Fruit fly (Drosophila melanogaster) whole organism, wandering third instar larva: Measurements from ENCODE around the gene Rab14.

ENCODE experiments used
- Abd-B ChIP-seq: fragments of >200 bp; optimal IDR thresholded peaks from 2 replicates; lab custom pipeline; 2017; ENCODE audit warnings: missing biosample characterization, missing genetic modification characterization
- CG9705 ChIP-seq: fragments of 200-800 bp; sonication (Bioruptor generic); optimal IDR thresholded peaks from 2 replicates; lab custom pipeline; 2018; ENCODE audit warnings: missing biosample characterization, mild to moderate bottlenecking, missing genetic modification characterization
- CrebA ChIP-seq: fragments of 200-800 bp; sonication (Bioruptor generic); optimal IDR thresholded peaks from 2 replicates; lab custom pipeline; 2016; ENCODE audit warnings: missing biosample characterization, mild to moderate bottlenecking, missing genetic modification characterization, borderline replicate concordance
- Dfd ChIP-seq: fragments of >200 bp; optimal IDR thresholded peaks from 2 replicates; lab custom pipeline; 2017; ENCODE audit warnings: missing biosample characterization, missing genetic modification characterization
- Dif ChIP-seq: fragments of 200-275, 200-300 bp; sonication (Bioruptor generic); optimal IDR thresholded peaks from 2 replicates; lab custom pipeline; 2018; ENCODE audit warnings: missing biosample characterization, missing genetic modification characterization; ENCODE audit not compliant: partially characterized antibody
- GATAd ChIP-seq: sonication (Bioruptor generic); optimal IDR thresholded peaks from 2 replicates; lab custom pipeline; 2016; ENCODE audit warnings: missing biosample characterization, missing genetic modification characterization
- Hr78 ChIP-seq: fragments of >200 bp; optimal IDR thresholded peaks from 2 replicates; lab custom pipeline; 2017; ENCODE audit warnings: missing biosample characterization, missing genetic modification characterization
- Hr83 ChIP-seq: fragments of 200-300 bp; sonication (Bioruptor generic); optimal IDR thresholded peaks from 2 replicates; lab custom pipeline; 2016; ENCODE audit warnings: missing biosample characterization, mild to moderate bottlenecking, missing genetic modification characterization, moderate library complexity; ENCODE audit not compliant: poor library complexity, severe bottlenecking
- Jra ChIP-seq: sonication (Bioruptor generic); optimal IDR thresholded peaks from 2 replicates; lab custom pipeline; 2016; ENCODE audit warnings: missing biosample characterization, missing genetic modification characterization
- Mio ChIP-seq: sonication (Bioruptor generic); optimal IDR thresholded peaks from 2 replicates; lab custom pipeline; 2016; ENCODE audit warnings: missing biosample characterization, missing genetic modification characterization
- Myc ChIP-seq: fragments of >200 bp; optimal IDR thresholded peaks from 2 replicates; lab custom pipeline; 2017
- N ChIP-seq: fragments of >200 bp; optimal IDR thresholded peaks from 2 replicates; lab custom pipeline; 2018; ENCODE audit warnings: missing biosample characterization, missing external identifiers, missing genetic modification characterization
- OdsH ChIP-seq: fragments of 200-800 bp; sonication (Bioruptor generic); optimal IDR thresholded peaks from 2 replicates; lab custom pipeline; 2016; ENCODE audit warnings: missing biosample characterization, mild to moderate bottlenecking, missing genetic modification characterization
- Sp1 ChIP-seq: fragments of 200-800 bp; sonication (Bioruptor generic); optimal IDR thresholded peaks from 3 replicates; lab custom pipeline; 2019; ENCODE audit warnings: missing biosample characterization, mild to moderate bottlenecking, missing genetic modification characterization, moderate library complexity
- Vsx2 ChIP-seq: fragments of 200-300, 225-300 bp; sonication (Bioruptor generic); optimal IDR thresholded peaks from 2 replicates; lab custom pipeline; 2018; ENCODE audit warnings: missing biosample characterization, missing genetic modification characterization; ENCODE audit not compliant: partially characterized antibody
- br ChIP-seq: fragments of 200-800 bp; sonication (Bioruptor generic); optimal IDR thresholded peaks from 2 replicates; lab custom pipeline; 2016; ENCODE audit warnings: missing biosample characterization, missing genetic modification characterization
- brk ChIP-seq: fragments of 200-800 bp; sonication (Bioruptor generic); optimal IDR thresholded peaks from 2 replicates; lab custom pipeline; 2016; ENCODE audit warnings: missing biosample characterization, mild to moderate bottlenecking, missing genetic modification characterization
- dl ChIP-seq, 2 experiments: fragments of 175-275, 200-275 bp in 1 of 2; fragments of 200-275 bp in 1 of 2; sonication (Bioruptor generic); optimal IDR thresholded peaks; lab custom pipeline; 2018; ENCODE audit warnings: mild to moderate bottlenecking in 2 of 2, missing biosample characterization in 2 of 2, missing genetic modification characterization in 2 of 2, moderate library complexity in 2 of 2; ENCODE audit not compliant: partially characterized antibody in 2 of 2, insufficient read depth in 1 of 2
- dmrt93B ChIP-seq: fragments of 200-800 bp; sonication (Bioruptor generic); optimal IDR thresholded peaks from 2 replicates; lab custom pipeline; 2018; ENCODE audit warnings: missing biosample characterization, mild to moderate bottlenecking, missing genetic modification characterization
- dsf ChIP-seq: sonication (Bioruptor generic); optimal IDR thresholded peaks from 2 replicates; lab custom pipeline; 2016; ENCODE audit warnings: missing biosample characterization, missing genetic modification characterization, borderline replicate concordance
- ey ChIP-seq: fragments of 200-800 bp; sonication (Bioruptor generic); optimal IDR thresholded peaks from 2 replicates; lab custom pipeline; 2016; ENCODE audit warnings: missing biosample characterization, missing genetic modification characterization
- h ChIP-seq: fragments of 200-800 bp; sonication (Bioruptor generic); optimal IDR thresholded peaks from 3 replicates; lab custom pipeline; 2016; ENCODE audit warnings: missing biosample characterization, mild to moderate bottlenecking, missing genetic modification characterization
- lola ChIP-seq: fragments of >200 bp; optimal IDR thresholded peaks from 2 replicates; lab custom pipeline; 2017; ENCODE audit warnings: missing biosample characterization, missing genetic modification characterization
- pan ChIP-seq: fragments of >200 bp; optimal IDR thresholded peaks from 2 replicates; lab custom pipeline; 2017
- sage ChIP-seq: fragments of 200-800 bp; sonication (Bioruptor generic); optimal IDR thresholded peaks from 2 replicates; lab custom pipeline; 2016; ENCODE audit warnings: missing biosample characterization, mild to moderate bottlenecking, missing genetic modification characterization
- sv ChIP-seq: fragments of 200-800 bp; sonication (Bioruptor generic); optimal IDR thresholded peaks from 3 replicates; lab custom pipeline; 2016; ENCODE audit warnings: missing biosample characterization, missing genetic modification characterization
- tai ChIP-seq: sonication (Bioruptor generic); optimal IDR thresholded peaks from 2 replicates; lab custom pipeline; 2016; ENCODE audit warnings: missing biosample characterization, missing genetic modification characterization
- woc ChIP-seq: sonication (Bioruptor generic); optimal IDR thresholded peaks from 2 replicates; lab custom pipeline; 2016; ENCODE audit warnings: missing biosample characterization, mild to moderate bottlenecking, missing genetic modification characterization

The Rab14 gene

dm6 chr2L:14319005-14319404 is 35.9 kb upstream of the Rab14 start:
- TF ChIP-seq ey (GFP tag; lab: Kevin White, UChicago) (no peak), N (GFP tag; lab: Kevin White, UChicago) (no peak), dsf (GFP tag; lab: Kevin White, UChicago) (no peak)

dm6 chr2L:14333965-14334364 is 21.0 kb upstream of the Rab14 start, which contains the start of gene CG33090:
CG33090 (plus strand) TSS chr2L:14334158.
- TF ChIP-seq sage (peak; percentile 15), Myc (lab: Kevin White, UChicago) (peak; percentile 47), pan (lab: Kevin White, UChicago) (no peak), Dif (GFP tag; lab: Kevin White, UChicago) (no peak), Sp1 (GFP tag; lab: Kevin White, UChicago) (no peak), brk (GFP tag; lab: Kevin White, UChicago) (no peak)

dm6 chr2L:14336311-14336836 is 18.6 kb upstream of the Rab14 start:
- no peak for TF ChIP-seq Dif (GFP tag; lab: Kevin White, UChicago)
- TF ChIP-seq Hr78 (GFP tag; lab: Kevin White, UChicago), result no peak
- no peak for TF ChIP-seq Abd-B (GFP tag; lab: Kevin White, UChicago)
- no peak for TF ChIP-seq dsf (GFP tag; lab: Kevin White, UChicago)
- no peak for TF ChIP-seq N (GFP tag; lab: Kevin White, UChicago)
- no peak for TF ChIP-seq GATAd

- TF ChIP-seq OdsH (GFP tag; lab: Kevin White, UChicago), result no peak
- TF ChIP-seq lola (GFP tag; lab: Kevin White, UChicago), result no peak
- TF ChIP-seq N (GFP tag; lab: Kevin White, UChicago), result no peak
- TF ChIP-seq Mio (GFP tag; lab: Kevin White, UChicago), result no peak
- TF ChIP-seq Jra (GFP tag; lab: Kevin White, UChicago), result no peak
- no peak for TF ChIP-seq GATAd
- TF ChIP-seq Dfd, result no peak
- TF ChIP-seq Sp1 (GFP tag; lab: Kevin White, UChicago), result no peak
- no peak for TF ChIP-seq dsf (GFP tag; lab: Kevin White, UChicago)
- TF ChIP-seq Myc (lab: Kevin White, UChicago), result no peak
- TF ChIP-seq br (GFP tag; lab: Kevin White, UChicago), result no peak
- no peak for TF ChIP-seq brk (GFP tag; lab: Kevin White, UChicago)
- TF ChIP-seq tai (GFP tag; lab: Kevin White, UChicago), result no peak
- no peak for TF ChIP-seq Vsx2 (GFP tag; lab: Kevin White, UChicago)
- TF ChIP-seq dmrt93B (GFP tag; lab: Kevin White, UChicago), result no peak
- TF ChIP-seq sage, result no peak
- TF ChIP-seq h (GFP tag; lab: Kevin White, UChicago), result no peak
- TF ChIP-seq, all 38 proteins: peak for 0
Observed at dm6 chr2L:14337940-14338339, 17.0 kb upstream of the Rab14 start, which contains the start of gene CG15286. CG15286 (plus strand) TSS chr2L:14338240.

dm6 chr2L:14340964-14341363 is 14.0 kb upstream of the Rab14 start:
- no peak for TF ChIP-seq pan (lab: Kevin White, UChicago)
- TF ChIP-seq CrebA (GFP tag; lab: Kevin White, UChicago), result no peak
- TF ChIP-seq Vsx2 (GFP tag; lab: Kevin White, UChicago), result no peak
- TF ChIP-seq brk (GFP tag; lab: Kevin White, UChicago), result no peak
- TF ChIP-seq ey (GFP tag; lab: Kevin White, UChicago), result no peak
- TF ChIP-seq N (GFP tag; lab: Kevin White, UChicago), result no peak
- TF ChIP-seq, all 38 proteins: peak for 0

- no peak for TF ChIP-seq Sp1 (GFP tag; lab: Kevin White, UChicago)
- TF ChIP-seq CG9705 (GFP tag; lab: Kevin White, UChicago), result no peak
- no peak for TF ChIP-seq h (GFP tag; lab: Kevin White, UChicago)
- no peak for TF ChIP-seq Hr78 (GFP tag; lab: Kevin White, UChicago)
- no peak for TF ChIP-seq N (GFP tag; lab: Kevin White, UChicago)
- no peak for TF ChIP-seq GATAd
- no peak for TF ChIP-seq lola (GFP tag; lab: Kevin White, UChicago)
- no peak for TF ChIP-seq Abd-B (GFP tag; lab: Kevin White, UChicago)
- no peak for TF ChIP-seq woc (GFP tag; lab: Kevin White, UChicago)
- no peak for TF ChIP-seq Myc (lab: Kevin White, UChicago)
- no peak for TF ChIP-seq Hr83 (GFP tag; lab: Kevin White, UChicago)
- TF ChIP-seq Mio (GFP tag; lab: Kevin White, UChicago), result no peak
- TF ChIP-seq brk (GFP tag; lab: Kevin White, UChicago), result no peak
- no peak for TF ChIP-seq dmrt93B (GFP tag; lab: Kevin White, UChicago)
- no peak for TF ChIP-seq CrebA (GFP tag; lab: Kevin White, UChicago)
- no peak for TF ChIP-seq sv (GFP tag; lab: Kevin White, UChicago)
- no peak for TF ChIP-seq ey (GFP tag; lab: Kevin White, UChicago)
- no peak for TF ChIP-seq dl (GFP tag; optimal IDR thresholded peaks at IDR 0.05; lab: Kevin White, UChicago; ENCODE audit: insufficient read depth in 1 of 2, partially characterized antibody in 2 of 2)
Observed at dm6 chr2L:14346588-14346987, 8.4 kb upstream of the Rab14 start, which contains the start of gene Send2. Send2 (minus strand) TSS chr2L:14346688.
